Fruit fly (Drosophila melanogaster) whole organism, embryonic: ENCODE results near the gene CG14613.

ENCODE experiments used
- CG15479 ChIP-seq: fragments of 200-800 bp; sonication (Bioruptor generic); optimal IDR thresholded peaks from 3 replicates; lab custom pipeline; 2019; ENCODE audit warnings: missing biosample characterization, mild to moderate bottlenecking, missing genetic modification characterization, moderate library complexity
- CG32532 ChIP-seq: fragments of 200-800 bp; sonication (Bioruptor generic); IDR thresholded peaks from 2 replicates; pipeline ENCODE4 v1.3.6; 2022; ENCODE audit warnings: missing biosample characterization, missing genetic modification characterization
- Oaz ChIP-seq: fragments of 200-800 bp; sonication (Bioruptor generic); IDR thresholded peaks from 2 replicates; pipeline ENCODE4 v1.3.6; 2022; ENCODE audit warnings: missing biosample characterization, missing genetic modification characterization
- Opbp ChIP-seq: fragments of 200-800 bp; sonication (Bioruptor generic); IDR thresholded peaks from 3 replicates; pipeline ENCODE4 v1.3.6; 2022; ENCODE audit warnings: missing biosample characterization, missing genetic modification characterization; ENCODE audit not compliant: partially characterized antibody
- pfk ChIP-seq: fragments of 200-800 bp; sonication (Bioruptor generic); optimal IDR thresholded peaks from 2 replicates; lab custom pipeline; 2018; ENCODE audit warnings: missing biosample characterization, mild to moderate bottlenecking, missing genetic modification characterization, moderate library complexity
- shn ChIP-seq: fragments of 200-800 bp; sonication (Bioruptor generic); optimal IDR thresholded peaks from 3 replicates; lab custom pipeline; 2016; ENCODE audit warnings: missing biosample characterization, missing genetic modification characterization

DNA sequence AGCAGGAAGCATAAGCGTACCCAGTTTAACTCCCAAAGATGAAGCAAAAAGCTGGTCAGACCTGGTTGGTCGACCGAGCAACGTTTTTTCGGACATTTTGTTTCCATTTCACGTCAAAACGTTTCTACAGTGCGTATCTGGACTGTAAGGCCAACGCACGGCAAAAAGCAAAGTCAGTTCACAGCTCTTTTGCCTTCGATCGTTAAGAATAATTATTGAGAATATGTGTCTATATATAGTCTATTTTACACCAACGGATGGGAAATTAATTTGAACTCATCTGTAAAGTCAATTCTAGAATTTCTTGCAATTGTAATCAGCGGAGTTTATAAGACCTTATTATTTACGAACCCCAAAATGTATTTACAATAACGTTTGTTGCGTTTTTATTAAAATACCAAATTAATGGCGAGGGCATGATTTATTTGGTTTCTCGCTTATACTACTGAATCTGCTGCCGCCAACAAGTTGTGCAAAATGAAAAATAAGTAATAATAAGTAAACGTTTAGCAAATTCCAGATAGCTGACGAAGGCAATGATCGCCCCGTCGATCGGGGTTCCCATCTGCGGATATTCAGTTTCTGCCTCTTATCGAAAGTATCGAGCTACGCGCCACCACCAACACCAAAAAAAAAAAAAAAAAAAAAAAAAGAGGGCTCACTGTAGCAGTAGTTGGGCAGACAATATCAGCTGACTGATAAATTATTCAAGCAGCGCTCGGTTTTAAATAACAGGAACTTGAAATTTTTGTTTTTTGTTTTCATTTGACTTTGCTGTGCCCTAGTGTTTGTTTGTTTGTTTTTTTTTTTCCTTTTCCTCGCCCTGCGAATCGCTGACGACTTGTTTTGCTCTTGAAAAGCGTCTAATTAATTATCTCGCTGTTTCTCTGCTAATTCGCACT lies 6.1 kb upstream of the CG14613 start:
- TF ChIP-seq CG32532 (no peak), shn (no peak), CG15479 (GFP tag; lab: Kevin White, UChicago) (no peak), pfk (GFP tag; lab: Kevin White, UChicago) (no peak), Oaz (GFP tag; lab: Robert Waterston, UW) (no peak), Opbp (GFP tag; lab: Robert Waterston, UW) (no peak)
